Worm (Caenorhabditis elegans): ENCODE measurements around the gene faxc-1.
A peak's percentile ranks its signal among the peaks of the same experiment; 100 is the strongest.

The faxc-1 gene

ce11 chrII:12222524-12222923 is 41.5 kb upstream of the faxc-1 start (continued):
- TF ChIP-seq rpc-1 (optimal IDR thresholded peaks at IDR 0.05): no peak
- no peak for TF ChIP-seq rpc-1 (tag; optimal IDR thresholded peaks at IDR 0.05)
- TF ChIP-seq F52B5.7 (tag; optimal IDR thresholded peaks at IDR 0.05): peak; percentile 30
- TF ChIP-seq F22D6.2 (tag; optimal IDR thresholded peaks at IDR 0.05): no peak
- peak; percentile 78 for TF ChIP-seq madf-10 (tag; optimal IDR thresholded peaks at IDR 0.05)
- TF ChIP-seq zfh-2 (GFP tag; conservative IDR thresholded peaks at IDR 0.05): peak; percentile 98
- no peak for TF ChIP-seq snpc-1.1 (tag; optimal IDR thresholded peaks at IDR 0.05; ENCODE audit: insufficient read depth)
- TF ChIP-seq cebp-1 (GFP tag; IDR thresholded peaks at IDR 0.05): no peak
- TF ChIP-seq cebp-1 (tag; optimal IDR thresholded peaks at IDR 0.05): peak; percentile 76
- TF ChIP-seq ccch-3 (GFP tag; optimal IDR thresholded peaks at IDR 0.05): no peak
- TF ChIP-seq lin-35 (GFP tag; optimal IDR thresholded peaks at IDR 0.05): peak in 1 of 3 experiments; percentile 68
- no peak for TF ChIP-seq lsl-1 (GFP tag; optimal IDR thresholded peaks at IDR 0.05)
- TF ChIP-seq ceh-27 (GFP tag; optimal IDR thresholded peaks at IDR 0.05): peak; percentile 78
- no peak for TF ChIP-seq F37B4.10 (GFP tag; IDR thresholded peaks at IDR 0.05)
- no peak for TF ChIP-seq madf-8 (GFP tag; conservative IDR thresholded peaks at IDR 0.05)
- no peak for TF ChIP-seq rec-8 (tag; optimal IDR thresholded peaks at IDR 0.05)
- no peak for TF ChIP-seq F57C9.4 (tag; optimal IDR thresholded peaks at IDR 0.05)
- TF ChIP-seq K12H6.12 (tag; optimal IDR thresholded peaks at IDR 0.05): peak; percentile 65
- peak; percentile 33 for TF ChIP-seq ztf-18 (tag; optimal IDR thresholded peaks at IDR 0.05)
- peak; percentile 27 for TF ChIP-seq lin-54 (GFP tag; optimal IDR thresholded peaks at IDR 0.05)
- peak; percentile 31; the same call in 1 of the 2 replicates for TF ChIP-seq B0336.3 (GFP tag; IDR thresholded peaks at IDR 0.05)
- peak; percentile 40 for TF ChIP-seq nhr-80 (tag; optimal IDR thresholded peaks at IDR 0.05)
- no peak for TF ChIP-seq nfya-2 (GFP tag; IDR thresholded peaks at IDR 0.05)
- TF ChIP-seq Y53F4B.3 (GFP tag; IDR thresholded peaks at IDR 0.05): no peak
- TF ChIP-seq tbp1 (GFP tag; optimal IDR thresholded peaks at IDR 0.05): peak; percentile 34
- TF ChIP-seq akir-1 (GFP tag; optimal IDR thresholded peaks at IDR 0.05): no peak
- no peak for TF ChIP-seq xnd-1 (tag; optimal IDR thresholded peaks at IDR 0.05)
- TF ChIP-seq rcor-1 (GFP tag; IDR thresholded peaks at IDR 0.05): peak; percentile 83
- TF ChIP-seq Y79H2A.3 (GFP tag; conservative IDR thresholded peaks at IDR 0.05): no peak
- peak; percentile 78; the same call in 1 of the 2 replicates for TF ChIP-seq hmg-1.2 (GFP tag; IDR thresholded peaks at IDR 0.05)
- TF ChIP-seq B0261.1 (tag; optimal IDR thresholded peaks at IDR 0.05): no peak
- peak; percentile 36 for TF ChIP-seq die-1 (tag; optimal IDR thresholded peaks at IDR 0.05)
- TF ChIP-seq F55B11.4 (tag; optimal IDR thresholded peaks at IDR 0.05; ENCODE audit: borderline replicate concordance, insufficient read depth): no peak
- TF ChIP-seq F33H1.4 (GFP tag; IDR thresholded peaks at IDR 0.05): peak; percentile 10; the same call in 1 of the 2 replicates
- TF ChIP-seq hlh-12 (tag; optimal IDR thresholded peaks at IDR 0.05): no peak
- TF ChIP-seq egrh-3 (GFP tag; IDR thresholded peaks at IDR 0.05): peak; percentile 73
- peak; percentile 63 for TF ChIP-seq attf-5 (GFP tag; optimal IDR thresholded peaks at IDR 0.05)

ce11 chrII:12224916-12225406 is 39.0 kb upstream of the faxc-1 start, which contains the start of the genes pqn-87 and rsr-2:
TSS of gene pqn-87 (minus strand) at chrII:12225086.
TSS of gene rsr-2 (plus strand) at chrII:12225356.
- TF ChIP-seq madf-6 (GFP tag; IDR thresholded peaks at IDR 0.05) (peak; percentile 11; the same call in 1 of the 2 replicates), dox-1 (GFP tag; IDR thresholded peaks at IDR 0.05) (peak; percentile 46; the same call in 1 of the 2 replicates), hmg-1.2 (GFP tag; IDR thresholded peaks at IDR 0.05) (peak; percentile 15; the same call in 1 of the 2 replicates), hlh-26 (GFP tag; conservative IDR thresholded peaks at IDR 0.05) (no peak), efl-1 (GFP tag; optimal IDR thresholded peaks at IDR 0.05) (peak; percentile 55), snpc-4 (GFP tag; optimal IDR thresholded peaks at IDR 0.05) (no peak), snpc-4 (tag; optimal IDR thresholded peaks at IDR 0.05) (peak in 1 of 4 experiments; percentile 14), F33H1.4 (GFP tag; IDR thresholded peaks at IDR 0.05) (peak; percentile 83), sdz-38 (tag; optimal IDR thresholded peaks at IDR 0.05) (no peak), lsl-1 (GFP tag; optimal IDR thresholded peaks at IDR 0.05) (peak; percentile 51)
